Worm (Caenorhabditis elegans) whole organism, L1 larva: ENCODE results near the gene C02B8.3.
"Not testable (repeated sequence)": the region's sequence is repeated elsewhere in the genome, so short reads cannot be mapped to it uniquely, and the experiment has no call there.

ENCODE experiments used
- C04F5.9 ChIP-seq: sonication (generic microtip); optimal IDR thresholded peaks from 2 replicates; lab custom pipeline; 2016; ENCODE audit warnings: missing genetic modification characterization, missing compliant biosample characterization
- C34B4.2 ChIP-seq: sonication (generic microtip); optimal IDR thresholded peaks from 2 replicates; lab custom pipeline; 2017; ENCODE audit warnings: mild to moderate bottlenecking, missing genetic modification characterization, missing compliant biosample characterization
- F16B12.6 ChIP-seq: fragments of 150-350 bp; optimal IDR thresholded peaks from 2 replicates; lab custom pipeline; 2014; ENCODE audit warnings: missing biosample characterization, missing genetic modification characterization
- aly-2 ChIP-seq: fragments of 150-350 bp; optimal IDR thresholded peaks from 2 replicates; lab custom pipeline; 2014; ENCODE audit warnings: missing biosample characterization, missing genetic modification characterization
- ceh-8 ChIP-seq: fragments of 200-800 bp; sonication (Bioruptor generic); optimal IDR thresholded peaks from 2 replicates; lab custom pipeline; 2018; ENCODE audit warnings: mild to moderate bottlenecking, missing genetic modification characterization, moderate library complexity, missing compliant biosample characterization
- ceh-90 ChIP-seq: sonication (generic microtip); optimal IDR thresholded peaks from 2 replicates; lab custom pipeline; 2016; ENCODE audit warnings: missing genetic modification characterization, missing compliant biosample characterization
- dsc-1 ChIP-seq: sonication (generic microtip); optimal IDR thresholded peaks from 2 replicates; lab custom pipeline; 2016; ENCODE audit warnings: mild to moderate bottlenecking, missing genetic modification characterization, missing compliant biosample characterization
- efl-1 ChIP-seq, 4 experiments: fragments of 150-350 bp; optimal IDR thresholded peaks in 3 of 4; peaks in 1 of 4; 1 replicate in 1 of 4; 2 replicates in 3 of 4; lab custom pipeline; 2014; ENCODE audit warnings: missing biosample characterization in 2 of 4, missing genetic modification characterization in 2 of 4, missing genetic modification reagents in 2 of 4
- efl-3 ChIP-seq: fragments of 200-800 bp; sonication (Bioruptor generic); optimal IDR thresholded peaks from 2 replicates; lab custom pipeline; 2018; ENCODE audit warnings: mild to moderate bottlenecking, missing genetic modification characterization, missing compliant biosample characterization
- egl-13 ChIP-seq: sonication (generic microtip); optimal IDR thresholded peaks from 2 replicates; lab custom pipeline; 2016; ENCODE audit warnings: missing genotype, missing genetic modification reagents, missing genetic modification characterization, missing compliant biosample characterization
- egl-27 ChIP-seq, 2 experiments: fragments of 150-350 bp in 1 of 2; sonication (generic microtip); optimal IDR thresholded peaks; 3 replicates each; lab custom pipeline; 2017 to 2018; ENCODE audit warnings: missing biosample characterization in 2 of 2, missing genetic modification characterization in 2 of 2, missing genetic modification reagents in 2 of 2
- fkh-10 ChIP-seq: sonication (generic microtip); optimal IDR thresholded peaks from 2 replicates; lab custom pipeline; 2017; ENCODE audit warnings: missing biosample characterization, missing genetic modification reagents, missing genetic modification characterization
- fkh-4 ChIP-seq: sonication (generic microtip); optimal IDR thresholded peaks from 2 replicates; lab custom pipeline; 2016; ENCODE audit warnings: missing compliant biosample characterization, missing genetic modification characterization, borderline replicate concordance
- fkh-8 ChIP-seq: sonication (generic microtip); optimal IDR thresholded peaks from 2 replicates; lab custom pipeline; 2016; ENCODE audit warnings: mild to moderate bottlenecking, missing genetic modification characterization, missing compliant biosample characterization
- grh-1 ChIP-seq: fragments of 200-800 bp; sonication (Bioruptor generic); IDR thresholded peaks from 2 replicates; pipeline ENCODE4 v1.3.6; 2022; ENCODE audit warnings: missing genetic modification reagents, missing genetic modification characterization, missing compliant biosample characterization
- hpl-2 ChIP-seq: fragments of 150-350 bp; optimal IDR thresholded peaks from 2 replicates; lab custom pipeline; 2014; ENCODE audit warnings: missing biosample characterization, missing genetic modification reagents, missing genetic modification characterization
- irx-1 ChIP-seq: sonication (generic microtip); optimal IDR thresholded peaks from 2 replicates; lab custom pipeline; 2016; ENCODE audit warnings: missing genetic modification characterization, missing compliant biosample characterization
- lin-35 ChIP-seq, 2 experiments: fragments of 150-350 bp; optimal IDR thresholded peaks; 2 replicates each; lab custom pipeline; 2014; ENCODE audit warnings: missing biosample characterization in 2 of 2, missing genetic modification characterization in 2 of 2, missing genetic modification reagents in 2 of 2
- lin-39 ChIP-seq: fragments of 150-350 bp; optimal IDR thresholded peaks from 2 replicates; lab custom pipeline; 2014; ENCODE audit warnings: missing biosample characterization, missing genetic modification reagents, missing genetic modification characterization
- lsy-2 ChIP-seq, 2 experiments: fragments of 150-350 bp; optimal IDR thresholded peaks; 2 replicates each; lab custom pipeline; 2014; ENCODE audit warnings: missing biosample characterization in 2 of 2, missing genetic modification characterization in 2 of 2
- mdl-1 ChIP-seq, 2 experiments: fragments of 150-350 bp; optimal IDR thresholded peaks; 2 replicates each; lab custom pipeline; 2014 to 2017; ENCODE audit warnings: missing biosample characterization in 2 of 2, missing genetic modification characterization in 2 of 2, inconsistent platforms in 1 of 2
- mef-2 ChIP-seq: fragments of 150-350 bp; optimal IDR thresholded peaks from 2 replicates; lab custom pipeline; 2014; ENCODE audit warnings: missing biosample characterization, missing genetic modification characterization
- nhr-11 ChIP-seq: fragments of 150-350 bp; optimal IDR thresholded peaks from 2 replicates; lab custom pipeline; 2014; ENCODE audit warnings: missing biosample characterization, missing genetic modification characterization
- nhr-12 ChIP-seq: sonication (generic microtip); optimal IDR thresholded peaks from 2 replicates; lab custom pipeline; 2017; ENCODE audit warnings: missing biosample characterization, missing genetic modification characterization
- nhr-20 ChIP-seq: sonication (generic microtip); optimal IDR thresholded peaks from 2 replicates; lab custom pipeline; 2016; ENCODE audit warnings: mild to moderate bottlenecking, missing genetic modification characterization, missing compliant biosample characterization
- nhr-47 ChIP-seq: sonication (generic microtip); optimal IDR thresholded peaks from 2 replicates; lab custom pipeline; 2016; ENCODE audit warnings: mild to moderate bottlenecking, missing genetic modification characterization, moderate library complexity, missing compliant biosample characterization
- nhr-71 ChIP-seq: sonication (generic microtip); optimal IDR thresholded peaks from 2 replicates; lab custom pipeline; 2016; ENCODE audit warnings: mild to moderate bottlenecking, missing genetic modification characterization, moderate library complexity, missing compliant biosample characterization
- nhr-77 ChIP-seq: fragments of 150-350 bp; optimal IDR thresholded peaks from 2 replicates; lab custom pipeline; 2014; ENCODE audit warnings: missing biosample characterization, missing genetic modification characterization
- nhr-85 ChIP-seq: sonication (generic microtip); peaks from one replicate; lab custom pipeline; 2016; ENCODE audit warnings: missing genetic modification characterization, inconsistent platforms, missing compliant biosample characterization
- nhr-90 ChIP-seq: sonication (generic microtip); optimal IDR thresholded peaks from 2 replicates; lab custom pipeline; 2016; ENCODE audit warnings: mild to moderate bottlenecking, missing genetic modification characterization, missing compliant biosample characterization; ENCODE audit not compliant: poor library complexity
- pqm-1 ChIP-seq: sonication (generic microtip); optimal IDR thresholded peaks from 3 replicates; lab custom pipeline; 2017; ENCODE audit warnings: missing biosample characterization, missing genetic modification characterization
- rnt-1 ChIP-seq: sonication (generic microtip); optimal IDR thresholded peaks from 2 replicates; lab custom pipeline; 2016; ENCODE audit warnings: mild to moderate bottlenecking, missing genetic modification characterization, moderate library complexity, missing compliant biosample characterization
- snpc-4 ChIP-seq: fragments of 150-350 bp; optimal IDR thresholded peaks from 2 replicates; lab custom pipeline; 2014; ENCODE audit warnings: missing biosample characterization, missing genetic modification characterization
- snu-23 ChIP-seq: sonication (generic microtip); optimal IDR thresholded peaks from 2 replicates; lab custom pipeline; 2016; ENCODE audit warnings: missing genetic modification characterization, missing compliant biosample characterization
- sox-4 ChIP-seq: sonication (generic microtip); optimal IDR thresholded peaks from 2 replicates; lab custom pipeline; 2016; ENCODE audit warnings: missing genetic modification characterization, missing compliant biosample characterization
- swsn-7 ChIP-seq: sonication (generic microtip); optimal IDR thresholded peaks from 2 replicates; lab custom pipeline; 2016; ENCODE audit warnings: missing genetic modification characterization, missing compliant biosample characterization
- tlp-1 ChIP-seq: fragments of 150-350 bp; optimal IDR thresholded peaks from 2 replicates; lab custom pipeline; 2014; ENCODE audit warnings: missing biosample characterization, missing genetic modification characterization
- unc-30 ChIP-seq: sonication (generic microtip); optimal IDR thresholded peaks from 2 replicates; lab custom pipeline; 2017; ENCODE audit warnings: missing biosample characterization, missing genetic modification characterization
- unc-86 ChIP-seq: sonication (generic microtip); optimal IDR thresholded peaks from 2 replicates; lab custom pipeline; 2016; ENCODE audit warnings: missing genetic modification characterization, missing compliant biosample characterization
- vab-15 ChIP-seq: sonication (generic microtip); optimal IDR thresholded peaks from 2 replicates; lab custom pipeline; 2017; ENCODE audit warnings: missing genotype, mild to moderate bottlenecking, missing genetic modification characterization, missing compliant biosample characterization
- xbp-1 ChIP-seq: sonication (generic microtip); optimal IDR thresholded peaks from 2 replicates; lab custom pipeline; 2016; ENCODE audit warnings: missing genetic modification characterization, missing compliant biosample characterization

The C02B8.3 gene

DNA sequence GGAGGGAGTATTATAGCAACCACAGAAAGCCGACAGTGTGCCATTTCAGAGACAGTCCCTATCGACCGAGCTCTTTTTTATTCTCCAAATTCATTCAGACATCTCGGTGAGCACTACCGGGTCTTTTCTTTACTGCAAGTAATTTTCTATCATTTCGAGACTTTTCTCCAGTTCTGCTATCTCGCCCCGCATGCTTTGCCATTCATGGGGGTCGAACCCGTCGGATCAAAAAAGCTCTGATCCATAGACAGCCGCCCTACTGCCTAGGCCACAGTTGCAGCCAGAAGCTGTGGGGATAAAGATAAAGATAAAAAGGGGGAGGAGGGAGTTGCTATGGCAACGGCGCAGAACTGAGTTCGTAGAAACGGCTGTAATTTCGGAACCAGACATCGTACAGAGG is 12.2 kb downstream of the C02B8.3 start:
- TF ChIP-seq ceh-90 (tag; lab: Kevin White, UChicago) (no peak), xbp-1 (tag; lab: Kevin White, UChicago) (no peak), snpc-4 (no peak), hpl-2 (GFP tag; lab: Kevin White, UChicago) (no peak), dsc-1 (tag; lab: Kevin White, UChicago) (peak; percentile 50), F16B12.6 (tag; lab: Kevin White, UChicago) (no peak), C34B4.2 (no peak), nhr-20 (tag; lab: Kevin White, UChicago) (no peak), C04F5.9 (tag; lab: Kevin White, UChicago) (no peak), mef-2 (tag; lab: Kevin White, UChicago) (no peak), pqm-1 (tag; lab: Kevin White, UChicago) (no peak), lin-39 (tag; lab: Kevin White, UChicago) (no peak), lsy-2 (tag; optimal IDR thresholded peaks at IDR 0.05; lab: Kevin White, UChicago) (no peak), unc-30 (tag; lab: Kevin White, UChicago) (no peak), fkh-8 (tag; lab: Kevin White, UChicago) (peak; percentile 84), irx-1 (no peak), nhr-11 (tag; lab: Kevin White, UChicago) (no peak), egl-13 (no peak), vab-15 (no peak), sox-4 (tag; lab: Kevin White, UChicago) (peak; percentile 64), aly-2 (tag; lab: Kevin White, UChicago) (no peak), fkh-4 (tag; lab: Kevin White, UChicago) (no peak), egl-27 (tag; optimal IDR thresholded peaks at IDR 0.05; lab: Kevin White, UChicago) (no peak), nhr-47 (tag; lab: Kevin White, UChicago) (peak; percentile 39), nhr-12 (tag; lab: Kevin White, UChicago) (no peak), fkh-10 (GFP tag; lab: Kevin White, UChicago) (no peak), nhr-77 (tag; lab: Kevin White, UChicago) (no peak), unc-86 (no peak), tlp-1 (tag; lab: Kevin White, UChicago) (no peak), nhr-85 (tag; lab: Kevin White, UChicago) (no peak), swsn-7 (tag; lab: Kevin White, UChicago) (peak; percentile 4), grh-1 (GFP tag; lab: Robert Waterston, UW) (no peak), ceh-8 (GFP tag; lab: Kevin White, UChicago) (peak; percentile 16), efl-3 (GFP tag; lab: Kevin White, UChicago) (no peak)

DNA sequence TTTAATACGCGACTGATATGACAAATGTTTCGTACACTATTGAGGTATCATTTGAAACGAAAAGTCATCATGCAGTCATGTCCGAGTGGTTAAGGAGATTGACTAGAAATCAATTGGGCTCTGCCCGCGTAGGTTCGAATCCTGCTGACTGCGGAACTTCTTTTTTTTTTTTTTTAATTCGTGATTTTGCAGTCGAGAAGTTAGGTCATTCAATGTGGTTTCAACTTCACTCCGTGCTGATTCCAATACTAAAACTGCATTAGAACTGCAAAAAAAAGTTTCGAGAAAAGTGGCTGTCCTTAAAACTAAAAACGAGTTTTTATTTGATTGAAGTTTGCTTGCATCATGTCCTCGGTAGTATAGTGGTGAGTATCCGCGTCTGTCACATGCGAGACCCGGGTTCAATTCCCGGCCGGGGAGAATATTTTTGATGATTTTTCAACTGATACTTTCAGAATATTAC is 15.2 kb downstream of the C02B8.3 start:
- TF ChIP-seq nhr-90 (tag; lab: Kevin White, UChicago) (peak; percentile 10), snu-23 (GFP tag; lab: Kevin White, UChicago) (peak; percentile 47), nhr-47 (tag; lab: Kevin White, UChicago) (peak; percentile 29), nhr-71 (peak; percentile 25), efl-1 (GFP tag; optimal IDR thresholded peaks at IDR 0.05 in 1 of 2; lab: Kevin White, UChicago) (peak in 1 of 2 experiments; percentile 54), rnt-1 (tag; lab: Kevin White, UChicago) (peak; percentile 19), swsn-7 (tag; lab: Kevin White, UChicago) (peak; percentile 12), lin-35 (GFP tag; optimal IDR thresholded peaks at IDR 0.05; lab: Kevin White, UChicago) (peak in 1 of 2 experiments; percentile 29), mdl-1 (tag; optimal IDR thresholded peaks at IDR 0.05; lab: Kevin White, UChicago) (peak in 1 of 2 experiments; percentile 4)
- not testable (repeated sequence) for TF ChIP-seq efl-1 (optimal IDR thresholded peaks at IDR 0.05; lab: Kevin White, UChicago)
